Fruit fly (Drosophila melanogaster) whole organism: ENCODE results near the gene CG6678.
A peak's percentile ranks its signal among the peaks of the same experiment; 100 is the strongest.

Source experiments
- CG8478 ChIP-seq: fragments of >200 bp; optimal IDR thresholded peaks from 2 replicates; lab custom pipeline; 2018; ENCODE audit warnings: inconsistent platforms
- Dll ChIP-seq: fragments of >200 bp; optimal IDR thresholded peaks from 2 replicates; lab custom pipeline; 2017
- EcR ChIP-seq, 2 experiments: fragments of >200 bp; optimal IDR thresholded peaks; 2 replicates each; lab custom pipeline; 2017; ENCODE audit warnings: missing biosample characterization in 2 of 2, missing genetic modification characterization in 2 of 2, missing genetic modification reagents in 2 of 2
- pan ChIP-seq: fragments of >200 bp; optimal IDR thresholded peaks from 2 replicates; lab custom pipeline; 2017
- psq ChIP-seq: fragments of >200 bp; optimal IDR thresholded peaks from 2 replicates; lab custom pipeline; 2017
- usp ChIP-seq: fragments of >200 bp; optimal IDR thresholded peaks from 2 replicates; lab custom pipeline; 2017; ENCODE audit warnings: missing biosample characterization, missing genetic modification characterization, mixed read lengths

CG6678 gene

dm6 chr3R:21948081-21948480 is 61.3 kb downstream of the CG6678 start:
- TF ChIP-seq pan (lab: Kevin White, UChicago) (no peak), EcR (GFP tag; optimal IDR thresholded peaks at IDR 0.05; lab: Kevin White, UChicago) (no peak), CG8478 (lab: Kevin White, UChicago) (no peak)

- TF ChIP-seq Dll, result peak; percentile 73
- no peak for TF ChIP-seq usp
Observed at dm6 chr3R:21948691-21949560, 62.1 kb downstream of the CG6678 start, which contains the start of gene Eip93F. Gene Eip93F, plus strand, starts transcription at chr3R:21949114.

dm6 chr3R:21949561-21949862 is 62.7 kb downstream of the CG6678 start:
- TF ChIP-seq usp (no peak), EcR (GFP tag; optimal IDR thresholded peaks at IDR 0.05; lab: Kevin White, UChicago) (no peak), psq (lab: Kevin White, UChicago) (no peak), Dll (no peak), pan (lab: Kevin White, UChicago) (no peak), CG8478 (lab: Kevin White, UChicago) (no peak)

- TF ChIP-seq EcR (GFP tag; optimal IDR thresholded peaks at IDR 0.05; lab: Kevin White, UChicago) (no peak), pan (lab: Kevin White, UChicago) (no peak), Dll (no peak), psq (lab: Kevin White, UChicago) (no peak), CG8478 (lab: Kevin White, UChicago) (no peak), usp (no peak)
Observed at dm6 chr3R:21951386-21951785, 64.6 kb downstream of the CG6678 start.

- TF ChIP-seq usp, result no peak
- no peak for TF ChIP-seq EcR (GFP tag; optimal IDR thresholded peaks at IDR 0.05; lab: Kevin White, UChicago)
- TF ChIP-seq psq (lab: Kevin White, UChicago), result no peak
- TF ChIP-seq pan (lab: Kevin White, UChicago), result no peak
- no peak for TF ChIP-seq CG8478 (lab: Kevin White, UChicago)
- TF ChIP-seq Dll, result no peak
Observed at dm6 chr3R:21954056-21954650, 67.3 kb downstream of the CG6678 start.

dm6 chr3R:21956340-21956739 is 69.5 kb downstream of the CG6678 start:
- TF ChIP-seq CG8478 (lab: Kevin White, UChicago) (no peak), usp (no peak), Dll (no peak), EcR (GFP tag; optimal IDR thresholded peaks at IDR 0.05; lab: Kevin White, UChicago) (no peak), pan (lab: Kevin White, UChicago) (no peak), psq (lab: Kevin White, UChicago) (no peak)
